Worm (Caenorhabditis elegans) whole organism, L3 larva: ENCODE results near the gene ZK105.11.

Source experiments
- R02D3.7 ChIP-seq: fragments of 150-350 bp; optimal IDR thresholded peaks from 2 replicates; lab custom pipeline; 2014; ENCODE audit warnings: missing biosample characterization, missing genetic modification characterization
- ZK546.5 ChIP-seq: sonication (generic microtip); optimal IDR thresholded peaks from 2 replicates; lab custom pipeline; 2017; ENCODE audit warnings: missing biosample characterization, missing genetic modification characterization
- aly-2 ChIP-seq: fragments of 150-350 bp; optimal IDR thresholded peaks from 2 replicates; lab custom pipeline; 2014; ENCODE audit warnings: missing biosample characterization, missing genetic modification characterization
- ceh-16 ChIP-seq: sonication (generic microtip); optimal IDR thresholded peaks from 2 replicates; lab custom pipeline; 2017; ENCODE audit warnings: missing biosample characterization, missing genetic modification characterization
- ceh-28 ChIP-seq: fragments of 150-350 bp; optimal IDR thresholded peaks from 2 replicates; lab custom pipeline; 2014; ENCODE audit warnings: missing biosample characterization, missing genetic modification reagents, missing genetic modification characterization
- ceh-82 ChIP-seq: fragments of 150-350 bp; optimal IDR thresholded peaks from 2 replicates; lab custom pipeline; 2014; ENCODE audit warnings: missing biosample characterization, missing genetic modification characterization
- ceh-9 ChIP-seq: sonication (generic microtip); optimal IDR thresholded peaks from 2 replicates; lab custom pipeline; 2018; ENCODE audit warnings: missing biosample characterization, missing genetic modification characterization
- daf-12 ChIP-seq: fragments of 150-350 bp; optimal IDR thresholded peaks from 2 replicates; lab custom pipeline; 2014; ENCODE audit warnings: missing biosample characterization, missing genetic modification reagents, missing genetic modification characterization
- egl-27 ChIP-seq: sonication (generic microtip); optimal IDR thresholded peaks from 4 replicates; lab custom pipeline; 2017; ENCODE audit warnings: missing biosample characterization, missing genetic modification reagents, missing genetic modification characterization
- egl-5 ChIP-seq: fragments of 150-350 bp; optimal IDR thresholded peaks from 2 replicates; lab custom pipeline; 2017; ENCODE audit warnings: missing biosample characterization, missing genetic modification reagents, missing genetic modification characterization, inconsistent platforms
- elt-1 ChIP-seq: fragments of 150-350 bp; optimal IDR thresholded peaks from 2 replicates; lab custom pipeline; 2014; ENCODE audit warnings: missing biosample characterization, missing genetic modification characterization
- elt-2 ChIP-seq: sonication (generic microtip); optimal IDR thresholded peaks from 2 replicates; lab custom pipeline; 2016; ENCODE audit warnings: missing genetic modification reagents, mild to moderate bottlenecking, missing genetic modification characterization, missing compliant biosample characterization
- elt-3 ChIP-seq, 3 experiments: fragments of 150-350 bp in 1 of 3; sonication (generic microtip) in 2 of 3; optimal IDR thresholded peaks; 2 replicates in 2 of 3; 4 replicates in 1 of 3; lab custom pipeline; 2014 to 2017; ENCODE audit warnings: missing biosample characterization in 3 of 3, missing genetic modification characterization in 3 of 3
- eor-1 ChIP-seq, 2 experiments: fragments of 150-350 bp; optimal IDR thresholded peaks; 2 replicates each; lab custom pipeline; 2014 to 2018; ENCODE audit warnings: missing biosample characterization in 2 of 2, missing genetic modification characterization in 2 of 2
- fkh-10 ChIP-seq: sonication (generic microtip); optimal IDR thresholded peaks from 2 replicates; lab custom pipeline; 2017; ENCODE audit warnings: missing biosample characterization, missing genetic modification reagents, missing genetic modification characterization
- fos-1 ChIP-seq: fragments of 150-350 bp; optimal IDR thresholded peaks from 2 replicates; lab custom pipeline; 2014; ENCODE audit warnings: missing biosample characterization, missing genetic modification characterization
- hmg-11 ChIP-seq: sonication (generic microtip); optimal IDR thresholded peaks from 2 replicates; lab custom pipeline; 2016; ENCODE audit warnings: missing genetic modification characterization, missing compliant biosample characterization
- jun-1 ChIP-seq: fragments of 150-350 bp; optimal IDR thresholded peaks from 2 replicates; lab custom pipeline; 2014; ENCODE audit warnings: missing biosample characterization, missing genetic modification reagents, missing genetic modification characterization
- lin-15B ChIP-seq: fragments of 150-350 bp; optimal IDR thresholded peaks from 2 replicates; lab custom pipeline; 2014; ENCODE audit warnings: missing biosample characterization, missing genetic modification characterization
- lin-39 ChIP-seq: fragments of 150-350 bp; optimal IDR thresholded peaks from 2 replicates; lab custom pipeline; 2018; ENCODE audit warnings: missing biosample characterization, missing genetic modification reagents, missing genetic modification characterization
- lsy-12 ChIP-seq: sonication (generic microtip); optimal IDR thresholded peaks from 2 replicates; lab custom pipeline; 2016; ENCODE audit warnings: mild to moderate bottlenecking, missing genetic modification characterization, missing compliant biosample characterization
- mml-1 ChIP-seq: fragments of 150-350 bp; sonication (generic microtip); optimal IDR thresholded peaks from 3 replicates; lab custom pipeline; 2014; ENCODE audit warnings: missing biosample characterization, missing genetic modification characterization
- nfya-1 ChIP-seq: sonication (generic microtip); optimal IDR thresholded peaks from 2 replicates; lab custom pipeline; 2017; ENCODE audit warnings: missing genetic modification characterization, mild to moderate bottlenecking, missing compliant biosample characterization, antibody characterized with exemption, moderate library complexity; ENCODE audit not compliant: insufficient read depth
- nhr-11 ChIP-seq: fragments of 150-350 bp; optimal IDR thresholded peaks from 2 replicates; lab custom pipeline; 2014; ENCODE audit warnings: missing biosample characterization, missing genetic modification characterization
- nhr-12 ChIP-seq: fragments of 150-350 bp; optimal IDR thresholded peaks from 2 replicates; lab custom pipeline; 2014; ENCODE audit warnings: missing biosample characterization, missing genetic modification characterization
- nhr-23 ChIP-seq: fragments of 150-350 bp; optimal IDR thresholded peaks from 2 replicates; lab custom pipeline; 2014; ENCODE audit warnings: missing biosample characterization, missing genetic modification reagents, missing genetic modification characterization
- nhr-237 ChIP-seq: fragments of 150-350 bp; optimal IDR thresholded peaks from 2 replicates; lab custom pipeline; 2014; ENCODE audit warnings: missing biosample characterization, missing genetic modification characterization
- nhr-25 ChIP-seq: sonication (generic microtip); optimal IDR thresholded peaks from 2 replicates; lab custom pipeline; 2017; ENCODE audit warnings: missing biosample characterization, missing genetic modification characterization
- nhr-28 ChIP-seq: fragments of 150-350 bp; optimal IDR thresholded peaks from 2 replicates; lab custom pipeline; 2014; ENCODE audit warnings: missing biosample characterization, missing genetic modification characterization
- nhr-43 ChIP-seq: sonication (generic microtip); optimal IDR thresholded peaks from 2 replicates; lab custom pipeline; 2016; ENCODE audit warnings: mild to moderate bottlenecking, missing genetic modification characterization, missing compliant biosample characterization; ENCODE audit not compliant: poor library complexity, severe bottlenecking
- nhr-67 ChIP-seq: fragments of 150-350 bp; optimal IDR thresholded peaks from 2 replicates; lab custom pipeline; 2014; ENCODE audit warnings: missing biosample characterization, missing genetic modification characterization
- nhr-76 ChIP-seq: fragments of 150-350 bp; sonication (generic microtip); optimal IDR thresholded peaks from 5 replicates; lab custom pipeline; 2014; ENCODE audit warnings: missing biosample characterization, missing genetic modification characterization
- nhr-77 ChIP-seq: fragments of 150-350 bp; optimal IDR thresholded peaks from 2 replicates; lab custom pipeline; 2014; ENCODE audit warnings: missing biosample characterization, missing genetic modification characterization
- pha-4 ChIP-seq: fragments of 150-350 bp; optimal IDR thresholded peaks from 2 replicates; lab custom pipeline; 2014; ENCODE audit warnings: missing biosample characterization, missing genetic modification reagents, missing genetic modification characterization
- pqm-1 ChIP-seq: fragments of 150-350 bp; optimal IDR thresholded peaks from 2 replicates; lab custom pipeline; 2017; ENCODE audit warnings: missing biosample characterization, missing genetic modification characterization, inconsistent platforms
- sea-2 ChIP-seq: fragments of 150-350 bp; sonication (generic microtip); optimal IDR thresholded peaks from 4 replicates; lab custom pipeline; 2014; ENCODE audit warnings: missing biosample characterization, missing genetic modification reagents, missing genetic modification characterization
- skn-1 ChIP-seq: fragments of 150-350 bp; optimal IDR thresholded peaks from 2 replicates; lab custom pipeline; 2014; ENCODE audit warnings: missing biosample characterization, missing genetic modification characterization
- snpc-4 ChIP-seq: fragments of 150-350 bp; optimal IDR thresholded peaks from 2 replicates; lab custom pipeline; 2014; ENCODE audit warnings: missing biosample characterization, missing genetic modification characterization
- tbx-2 ChIP-seq: sonication (generic microtip); optimal IDR thresholded peaks from 2 replicates; lab custom pipeline; 2016; ENCODE audit warnings: mild to moderate bottlenecking, missing genetic modification characterization, missing compliant biosample characterization
- unc-39 ChIP-seq: sonication (generic microtip); optimal IDR thresholded peaks from 4 replicates; lab custom pipeline; 2017; ENCODE audit warnings: missing biosample characterization, missing genetic modification characterization
- unc-62 ChIP-seq: fragments of 150-350 bp; sonication (generic microtip); optimal IDR thresholded peaks from 4 replicates; lab custom pipeline; 2014; ENCODE audit warnings: missing biosample characterization, missing genetic modification reagents, missing genetic modification characterization
- zag-1 ChIP-seq: fragments of 150-350 bp; optimal IDR thresholded peaks from 2 replicates; lab custom pipeline; 2014; ENCODE audit warnings: missing biosample characterization, missing genetic modification characterization
- ztf-11 ChIP-seq: fragments of 150-350 bp; optimal IDR thresholded peaks from 2 replicates; lab custom pipeline; 2014; ENCODE audit warnings: missing biosample characterization, missing genetic modification characterization
- ztf-4 ChIP-seq: fragments of 150-350 bp; optimal IDR thresholded peaks from 2 replicates; lab custom pipeline; 2014; ENCODE audit warnings: missing biosample characterization, missing genetic modification characterization

ZK105.11 gene

ce11 chrV:7733240-7733765, 24.9 kb upstream of the ZK105.11 start:
- no peak for TF ChIP-seq pha-4 (tag; lab: Kevin White, UChicago)
- TF ChIP-seq elt-3 (tag; optimal IDR thresholded peaks at IDR 0.05; lab: Kevin White, UChicago) = no peak
- no peak for TF ChIP-seq nhr-237 (tag; lab: Kevin White, UChicago)
- no peak for TF ChIP-seq nhr-67 (tag; lab: Kevin White, UChicago)

- TF ChIP-seq nhr-23 (tag; lab: Kevin White, UChicago) (peak; percentile 22), nhr-25 (tag; lab: Kevin White, UChicago) (peak; percentile 61), nhr-43 (tag; lab: Kevin White, UChicago) (no peak), fos-1 (no peak), zag-1 (tag; lab: Kevin White, UChicago) (no peak), ceh-9 (tag; lab: Kevin White, UChicago) (no peak), nhr-11 (tag; lab: Kevin White, UChicago) (no peak), pha-4 (tag; lab: Kevin White, UChicago) (peak; percentile 63), nhr-28 (no peak), lin-15B (tag; lab: Kevin White, UChicago) (no peak), eor-1 (tag; optimal IDR thresholded peaks at IDR 0.05; lab: Kevin White, UChicago) (no peak), egl-27 (tag; lab: Kevin White, UChicago) (no peak), tbx-2 (tag; lab: Kevin White, UChicago) (no peak), unc-39 (tag; lab: Kevin White, UChicago) (no peak), ZK546.5 (tag; lab: Kevin White, UChicago) (no peak), ztf-11 (tag; lab: Kevin White, UChicago) (no peak), lin-39 (tag; lab: Kevin White, UChicago) (no peak), lsy-12 (tag; lab: Kevin White, UChicago) (peak; percentile 40), hmg-11 (tag; lab: Kevin White, UChicago) (no peak), nfya-1 (tag; lab: Kevin White, UChicago) (peak; percentile 45), nhr-12 (tag; lab: Kevin White, UChicago) (no peak), fkh-10 (no peak), nhr-237 (tag; lab: Kevin White, UChicago) (no peak), ceh-28 (tag; lab: Kevin White, UChicago) (no peak), ceh-16 (tag; lab: Kevin White, UChicago) (no peak), skn-1 (tag; lab: Kevin White, UChicago) (no peak), elt-2 (peak; percentile 21), nhr-77 (tag; lab: Kevin White, UChicago) (no peak), jun-1 (peak; percentile 31), nhr-76 (no peak), aly-2 (tag; lab: Kevin White, UChicago) (no peak), egl-5 (tag; lab: Kevin White, UChicago) (no peak), R02D3.7 (tag; lab: Kevin White, UChicago) (no peak), snpc-4 (no peak), sea-2 (GFP tag; lab: Kevin White, UChicago) (no peak), elt-3 (tag; optimal IDR thresholded peaks at IDR 0.05; lab: Kevin White, UChicago) (peak in 1 of 3 experiments; percentile 12), pqm-1 (no peak), elt-1 (tag; lab: Kevin White, UChicago) (no peak), mml-1 (tag; lab: Kevin White, UChicago) (no peak), ztf-4 (no peak), unc-62 (no peak), ceh-82 (no peak), daf-12 (no peak)
These were observed 22.1 kb upstream of the ZK105.11 start for ce11 chrV:7730488-7730887.
